Worm (Caenorhabditis elegans): ENCODE measurements around the gene elks-1.

DNA sequence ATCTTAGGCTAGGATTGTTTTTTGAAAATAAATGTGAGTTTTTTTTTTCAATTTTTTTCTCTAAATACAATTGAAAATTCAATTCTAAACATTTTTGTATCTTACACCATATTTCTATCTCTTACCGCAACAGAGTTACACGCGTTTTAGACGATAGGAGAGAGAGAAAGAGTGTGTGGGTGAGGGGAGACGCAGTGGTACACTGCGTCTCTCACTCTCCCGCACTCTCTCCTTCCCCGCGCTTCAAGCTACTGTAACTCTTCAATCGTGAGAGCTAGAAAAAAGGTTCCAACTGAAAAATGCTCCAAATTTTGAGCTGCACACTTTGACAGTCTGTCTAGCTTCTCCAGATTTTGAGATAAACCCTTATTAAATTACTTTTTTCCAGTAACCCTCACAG is 14.0 kb upstream of the elks-1 start:
- TF ChIP-seq him-1 (tag; optimal IDR thresholded peaks at IDR 0.05) = no peak
- no peak for TF ChIP-seq W03F9.2 (tag; optimal IDR thresholded peaks at IDR 0.05)

All from whole organism, L4/young adult.